Fruit fly (Drosophila melanogaster): ENCODE results near the gene Pkd2.

DNA sequence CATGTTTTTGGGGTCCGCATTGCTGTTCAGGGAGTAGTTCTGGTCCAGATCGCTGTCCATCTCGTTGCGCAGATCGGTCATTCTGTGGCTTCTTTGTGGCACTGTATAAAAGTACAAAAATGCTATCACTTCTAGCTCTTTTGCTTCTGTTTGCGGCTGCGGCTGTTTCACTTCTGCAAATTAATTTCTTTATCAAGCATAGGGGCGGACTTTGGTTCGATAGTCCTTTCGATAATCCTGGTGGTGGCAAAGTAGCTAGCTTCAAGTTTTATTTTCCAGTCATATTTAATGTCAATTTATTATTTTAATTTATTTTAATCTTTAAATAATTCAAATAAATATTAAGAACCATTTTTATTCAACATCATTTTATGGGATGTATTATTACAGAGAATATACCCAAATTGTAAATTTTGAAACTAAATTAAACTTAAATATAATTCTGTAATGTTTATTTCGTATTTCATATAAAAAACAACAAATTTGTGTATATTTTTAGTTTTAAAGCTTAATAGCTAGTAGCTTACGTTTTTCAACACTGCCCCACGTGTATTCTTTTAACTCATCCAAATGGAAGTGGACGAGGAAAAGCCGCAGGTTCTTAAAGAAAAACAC is 29.5 kb downstream of the Pkd2 start, which contains the start of the genes CG5446 and Trm1:
- no peak for TF ChIP-seq Hr38 (GFP tag; optimal IDR thresholded peaks at IDR 0.05)
- TF ChIP-seq Hr39 (GFP tag; optimal IDR thresholded peaks at IDR 0.05), result no peak
